Worm (Caenorhabditis elegans) whole organism, L1 larva: Measurements from ENCODE around the gene ugt-33.

Experiments
- C04F5.9 ChIP-seq: sonication (generic microtip); optimal IDR thresholded peaks from 2 replicates; lab custom pipeline; 2016; ENCODE audit warnings: missing genetic modification characterization, missing compliant biosample characterization
- Y116A8C.19 ChIP-seq: sonication (generic microtip); optimal IDR thresholded peaks from 2 replicates; lab custom pipeline; 2016; ENCODE audit warnings: missing compliant biosample characterization, missing genetic modification characterization, borderline replicate concordance
- aha-1 ChIP-seq: fragments of 150-350 bp; optimal IDR thresholded peaks from 2 replicates; lab custom pipeline; 2014; ENCODE audit warnings: missing biosample characterization, missing genetic modification characterization
- aly-2 ChIP-seq: fragments of 150-350 bp; optimal IDR thresholded peaks from 2 replicates; lab custom pipeline; 2014; ENCODE audit warnings: missing biosample characterization, missing genetic modification characterization
- ama-1 ChIP-seq: fragments of 150-350 bp; optimal IDR thresholded peaks from 2 replicates; lab custom pipeline; 2014
- ceh-63 ChIP-seq: fragments of 200-800 bp; sonication (Bioruptor generic); optimal IDR thresholded peaks from 2 replicates; lab custom pipeline; 2018; ENCODE audit warnings: mild to moderate bottlenecking, missing genetic modification characterization, missing compliant biosample characterization
- ceh-8 ChIP-seq: fragments of 200-800 bp; sonication (Bioruptor generic); optimal IDR thresholded peaks from 2 replicates; lab custom pipeline; 2018; ENCODE audit warnings: mild to moderate bottlenecking, missing genetic modification characterization, moderate library complexity, missing compliant biosample characterization
- ceh-90 ChIP-seq: sonication (generic microtip); optimal IDR thresholded peaks from 2 replicates; lab custom pipeline; 2016; ENCODE audit warnings: missing genetic modification characterization, missing compliant biosample characterization
- efl-1 ChIP-seq, 4 experiments: fragments of 150-350 bp; optimal IDR thresholded peaks in 3 of 4; peaks in 1 of 4; 1 replicate in 1 of 4; 2 replicates in 3 of 4; lab custom pipeline; 2014; ENCODE audit warnings: missing biosample characterization in 2 of 4, missing genetic modification characterization in 2 of 4, missing genetic modification reagents in 2 of 4
- egl-27 ChIP-seq, 2 experiments: fragments of 150-350 bp in 1 of 2; sonication (generic microtip); optimal IDR thresholded peaks; 3 replicates each; lab custom pipeline; 2017 to 2018; ENCODE audit warnings: missing biosample characterization in 2 of 2, missing genetic modification characterization in 2 of 2, missing genetic modification reagents in 2 of 2
- elt-2 ChIP-seq: sonication (generic microtip); optimal IDR thresholded peaks from 2 replicates; lab custom pipeline; 2016; ENCODE audit warnings: missing genetic modification characterization, mild to moderate bottlenecking, inconsistent platforms, missing compliant biosample characterization, missing genetic modification reagents
- ets-5 ChIP-seq: fragments of 200-800 bp; sonication (Bioruptor generic); IDR thresholded peaks from 2 replicates; pipeline ENCODE4 v1.3.6; 2022; ENCODE audit warnings: missing genetic modification characterization, missing compliant biosample characterization
- fkh-10 ChIP-seq: sonication (generic microtip); optimal IDR thresholded peaks from 2 replicates; lab custom pipeline; 2017; ENCODE audit warnings: missing biosample characterization, missing genetic modification reagents, missing genetic modification characterization
- fkh-4 ChIP-seq: sonication (generic microtip); optimal IDR thresholded peaks from 2 replicates; lab custom pipeline; 2016; ENCODE audit warnings: missing compliant biosample characterization, missing genetic modification characterization, borderline replicate concordance
- hlh-17 ChIP-seq: fragments of 200-800 bp; sonication (Bioruptor generic); optimal IDR thresholded peaks from 2 replicates; lab custom pipeline; 2018; ENCODE audit warnings: missing genetic modification characterization, mild to moderate bottlenecking, missing compliant biosample characterization, moderate library complexity, borderline replicate concordance
- hpl-2 ChIP-seq: fragments of 150-350 bp; optimal IDR thresholded peaks from 2 replicates; lab custom pipeline; 2014; ENCODE audit warnings: missing biosample characterization, missing genetic modification reagents, missing genetic modification characterization
- irx-1 ChIP-seq: sonication (generic microtip); optimal IDR thresholded peaks from 2 replicates; lab custom pipeline; 2016; ENCODE audit warnings: missing genetic modification characterization, missing compliant biosample characterization
- jun-1 ChIP-seq: fragments of 150-350 bp; optimal IDR thresholded peaks from 2 replicates; lab custom pipeline; 2014; ENCODE audit warnings: missing biosample characterization, missing genetic modification reagents, missing genetic modification characterization
- lin-15B ChIP-seq: fragments of 150-350 bp; sonication (generic microtip); optimal IDR thresholded peaks from 3 replicates; lab custom pipeline; 2014; ENCODE audit warnings: missing biosample characterization, missing genetic modification characterization
- lin-35 ChIP-seq, 2 experiments: fragments of 150-350 bp; optimal IDR thresholded peaks; 2 replicates each; lab custom pipeline; 2014; ENCODE audit warnings: missing biosample characterization in 2 of 2, missing genetic modification characterization in 2 of 2, missing genetic modification reagents in 2 of 2
- lin-39 ChIP-seq: fragments of 150-350 bp; optimal IDR thresholded peaks from 2 replicates; lab custom pipeline; 2014; ENCODE audit warnings: missing biosample characterization, missing genetic modification reagents, missing genetic modification characterization
- lir-3 ChIP-seq: sonication (generic microtip); optimal IDR thresholded peaks from 2 replicates; lab custom pipeline; 2016; ENCODE audit warnings: mild to moderate bottlenecking, missing genetic modification characterization, moderate library complexity, missing compliant biosample characterization; ENCODE audit not compliant: poor library complexity
- mab-9 ChIP-seq: fragments of 200-800 bp; sonication (Bioruptor generic); IDR thresholded peaks from 2 replicates; pipeline ENCODE4 v1.3.6; 2022; ENCODE audit warnings: missing genetic modification reagents, missing genetic modification characterization, missing compliant biosample characterization
- mdl-1 ChIP-seq, 2 experiments: fragments of 150-350 bp; optimal IDR thresholded peaks; 2 replicates each; lab custom pipeline; 2014 to 2017; ENCODE audit warnings: missing biosample characterization in 2 of 2, missing genetic modification characterization in 2 of 2, inconsistent platforms in 1 of 2
- mep-1 ChIP-seq: fragments of 150-350 bp; optimal IDR thresholded peaks from 2 replicates; lab custom pipeline; 2014; ENCODE audit warnings: missing biosample characterization, missing genetic modification characterization
- nhr-12 ChIP-seq: sonication (generic microtip); optimal IDR thresholded peaks from 2 replicates; lab custom pipeline; 2017; ENCODE audit warnings: missing biosample characterization, missing genetic modification characterization
- nhr-237 ChIP-seq: fragments of 150-350 bp; optimal IDR thresholded peaks from 2 replicates; lab custom pipeline; 2014; ENCODE audit warnings: missing biosample characterization, missing genetic modification characterization
- nhr-47 ChIP-seq: sonication (generic microtip); optimal IDR thresholded peaks from 2 replicates; lab custom pipeline; 2016; ENCODE audit warnings: mild to moderate bottlenecking, missing genetic modification characterization, moderate library complexity, missing compliant biosample characterization
- nhr-76 ChIP-seq: sonication (generic microtip); optimal IDR thresholded peaks from 2 replicates; lab custom pipeline; 2017; ENCODE audit warnings: missing biosample characterization, missing genetic modification characterization
- nhr-77 ChIP-seq: fragments of 150-350 bp; optimal IDR thresholded peaks from 2 replicates; lab custom pipeline; 2014; ENCODE audit warnings: missing biosample characterization, missing genetic modification characterization
- nhr-84 ChIP-seq: sonication (generic microtip); optimal IDR thresholded peaks from 2 replicates; lab custom pipeline; 2017; ENCODE audit warnings: missing biosample characterization, missing genetic modification characterization
- nhr-85 ChIP-seq: sonication (generic microtip); peaks from one replicate; lab custom pipeline; 2016; ENCODE audit warnings: missing genetic modification characterization, inconsistent platforms, missing compliant biosample characterization
- pag-3 ChIP-seq: sonication (generic microtip); optimal IDR thresholded peaks from 2 replicates; lab custom pipeline; 2017; ENCODE audit warnings: missing genetic modification characterization, mild to moderate bottlenecking, missing compliant biosample characterization, antibody characterized with exemption, borderline replicate concordance; ENCODE audit not compliant: insufficient read depth
- pax-3 ChIP-seq: fragments of 200-800 bp; sonication (Bioruptor generic); optimal IDR thresholded peaks from 2 replicates; lab custom pipeline; 2018; ENCODE audit warnings: mild to moderate bottlenecking, missing genetic modification characterization, moderate library complexity, missing compliant biosample characterization
- pqm-1 ChIP-seq: sonication (generic microtip); optimal IDR thresholded peaks from 3 replicates; lab custom pipeline; 2017; ENCODE audit warnings: missing biosample characterization, missing genetic modification characterization
- rnt-1 ChIP-seq: sonication (generic microtip); optimal IDR thresholded peaks from 2 replicates; lab custom pipeline; 2016; ENCODE audit warnings: mild to moderate bottlenecking, missing genetic modification characterization, moderate library complexity, missing compliant biosample characterization
- skn-1 ChIP-seq: fragments of 150-350 bp; optimal IDR thresholded peaks from 2 replicates; lab custom pipeline; 2014; ENCODE audit warnings: missing biosample characterization, missing genetic modification characterization
- snpc-4 ChIP-seq: fragments of 150-350 bp; optimal IDR thresholded peaks from 2 replicates; lab custom pipeline; 2014; ENCODE audit warnings: missing biosample characterization, missing genetic modification characterization
- sox-4 ChIP-seq: sonication (generic microtip); optimal IDR thresholded peaks from 2 replicates; lab custom pipeline; 2016; ENCODE audit warnings: missing genetic modification characterization, missing compliant biosample characterization
- sptf-1 ChIP-seq: fragments of 150-350 bp; optimal IDR thresholded peaks from 2 replicates; lab custom pipeline; 2014; ENCODE audit warnings: missing biosample characterization, missing genetic modification characterization
- sup-37 ChIP-seq: fragments of 200-800 bp; sonication (Bioruptor generic); optimal IDR thresholded peaks from 2 replicates; lab custom pipeline; 2018; ENCODE audit warnings: mild to moderate bottlenecking, missing genetic modification characterization, missing compliant biosample characterization
- swsn-7 ChIP-seq: sonication (generic microtip); optimal IDR thresholded peaks from 2 replicates; lab custom pipeline; 2016; ENCODE audit warnings: missing genetic modification characterization, missing compliant biosample characterization
- tlp-1 ChIP-seq: fragments of 150-350 bp; optimal IDR thresholded peaks from 2 replicates; lab custom pipeline; 2014; ENCODE audit warnings: missing biosample characterization, missing genetic modification characterization
- unc-130 ChIP-seq: fragments of 150-350 bp; optimal IDR thresholded peaks from 2 replicates; lab custom pipeline; 2017; ENCODE audit warnings: missing biosample characterization, missing genetic modification characterization, inconsistent platforms
- unc-62 ChIP-seq: fragments of 150-350 bp; optimal IDR thresholded peaks from 2 replicates; lab custom pipeline; 2014; ENCODE audit warnings: missing biosample characterization, missing genetic modification reagents, missing genetic modification characterization
- unc-98 ChIP-seq: fragments of 200-800 bp; sonication (Bioruptor generic); IDR thresholded peaks from 2 replicates; pipeline ENCODE4 v1.3.6; 2022; ENCODE audit warnings: missing genetic modification characterization, missing compliant biosample characterization
- xbp-1 ChIP-seq: sonication (generic microtip); optimal IDR thresholded peaks from 2 replicates; lab custom pipeline; 2016; ENCODE audit warnings: missing genetic modification characterization, missing compliant biosample characterization
- zag-1 ChIP-seq: fragments of 150-350 bp; optimal IDR thresholded peaks from 2 replicates; lab custom pipeline; 2014; ENCODE audit warnings: missing biosample characterization, missing genetic modification characterization
- zip-4 ChIP-seq: fragments of 200-800 bp; sonication (Bioruptor generic); optimal IDR thresholded peaks from 2 replicates; lab custom pipeline; 2018; ENCODE audit warnings: mild to moderate bottlenecking, missing genetic modification characterization, moderate library complexity, missing compliant biosample characterization

ugt-33 gene

ce11 chrV:10536095-10536691 is 43.0 kb downstream of the ugt-33 start, which contains the start of gene ppm-1.A (continued):
- TF ChIP-seq lin-15B (tag; lab: Kevin White, UChicago) (no peak), fkh-10 (GFP tag; lab: Kevin White, UChicago) (no peak), mdl-1 (tag; optimal IDR thresholded peaks at IDR 0.05; lab: Kevin White, UChicago) (peak in 1 of 2 experiments; percentile 22), nhr-237 (tag; lab: Kevin White, UChicago) (no peak), sup-37 (GFP tag; lab: Kevin White, UChicago) (no peak), lir-3 (tag; lab: Kevin White, UChicago) (peak; percentile 10), lin-35 (GFP tag; optimal IDR thresholded peaks at IDR 0.05; lab: Kevin White, UChicago) (peak in 1 of 2 experiments; percentile 44), lin-39 (no peak), zag-1 (tag; lab: Kevin White, UChicago) (no peak), skn-1 (peak; percentile 8), pax-3 (tag; lab: Kevin White, UChicago) (no peak), pag-3 (tag; lab: Kevin White, UChicago) (no peak), nhr-85 (peak; percentile 60)

DNA sequence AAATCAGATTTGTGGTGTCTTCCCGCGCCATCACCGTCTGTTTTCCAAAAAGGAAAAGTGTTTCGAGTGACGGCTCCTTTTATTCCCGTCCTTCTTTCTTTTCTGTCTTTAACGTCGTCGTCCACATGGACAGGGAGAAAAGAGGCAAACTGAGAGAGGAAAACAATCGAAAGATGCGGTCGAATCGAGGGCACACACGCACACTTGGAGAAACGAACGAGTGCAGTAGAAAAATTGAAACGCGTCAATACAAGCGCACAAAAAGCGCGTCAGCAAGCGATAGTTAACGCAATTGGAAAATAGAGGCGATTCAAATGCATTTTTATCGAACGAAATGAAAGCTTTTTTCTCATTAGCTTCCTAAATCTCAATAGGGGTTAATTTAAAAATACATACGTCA is 43.6 kb downstream of the ugt-33 start:
- peak; percentile 97 to 98 for TF ChIP-seq lin-35 (GFP tag; optimal IDR thresholded peaks at IDR 0.05; lab: Kevin White, UChicago)
- TF ChIP-seq mab-9: peak; percentile 83
- peak; percentile 94 for TF ChIP-seq swsn-7 (tag; lab: Kevin White, UChicago)
- no peak for TF ChIP-seq ceh-63 (GFP tag; lab: Kevin White, UChicago)
- peak; percentile 85 for TF ChIP-seq skn-1
- no peak for TF ChIP-seq ets-5 (GFP tag; lab: Robert Waterston, UW)
- peak; percentile 84 for TF ChIP-seq ama-1 (lab: Kevin White, UChicago)
- TF ChIP-seq unc-98 (GFP tag; lab: Robert Waterston, UW): no peak
- TF ChIP-seq C04F5.9 (tag; lab: Kevin White, UChicago): peak; percentile 69
- TF ChIP-seq ceh-90 (tag; lab: Kevin White, UChicago): peak; percentile 47
- no peak for TF ChIP-seq pag-3 (tag; lab: Kevin White, UChicago)
- TF ChIP-seq elt-2 (tag; lab: Kevin White, UChicago): peak; percentile 62
- peak; percentile 76 for TF ChIP-seq nhr-237 (tag; lab: Kevin White, UChicago)
- no peak for TF ChIP-seq nhr-84 (tag; lab: Kevin White, UChicago)
- no peak for TF ChIP-seq hpl-2
- TF ChIP-seq nhr-77 (tag; lab: Kevin White, UChicago): peak; percentile 90
- peak; percentile 79 for TF ChIP-seq sox-4 (tag; lab: Kevin White, UChicago)
- no peak for TF ChIP-seq unc-62 (GFP tag; lab: Kevin White, UChicago)
- peak; percentile 89 for TF ChIP-seq irx-1 (tag; lab: Kevin White, UChicago)
- peak; percentile 82 for TF ChIP-seq ceh-8
- peak; percentile 79 for TF ChIP-seq lin-15B (tag; lab: Kevin White, UChicago)
- peak; percentile 84 for TF ChIP-seq unc-130 (tag; lab: Kevin White, UChicago)
- peak; percentile 44 for TF ChIP-seq aha-1 (tag; lab: Kevin White, UChicago)
- TF ChIP-seq sptf-1 (tag; lab: Kevin White, UChicago): no peak
- TF ChIP-seq hlh-17 (GFP tag; lab: Kevin White, UChicago): no peak
- peak; percentile 96 for TF ChIP-seq nhr-47 (tag; lab: Kevin White, UChicago)
- TF ChIP-seq mep-1 (tag; lab: Kevin White, UChicago): peak; percentile 99
- peak; percentile 82 to 98 for TF ChIP-seq efl-1 (optimal IDR thresholded peaks at IDR 0.05; lab: Kevin White, UChicago)
- TF ChIP-seq efl-1 (GFP tag; optimal IDR thresholded peaks at IDR 0.05 in 1 of 2; lab: Kevin White, UChicago): peak; percentile 96 to 100
- TF ChIP-seq nhr-12: no peak
- no peak for TF ChIP-seq pqm-1 (tag; lab: Kevin White, UChicago)
- TF ChIP-seq rnt-1 (tag; lab: Kevin White, UChicago): peak; percentile 96
- TF ChIP-seq xbp-1 (tag; lab: Kevin White, UChicago): peak; percentile 94
- no peak for TF ChIP-seq nhr-76
- peak; percentile 71 for TF ChIP-seq fkh-4
- peak; percentile 74 for TF ChIP-seq zip-4 (GFP tag; lab: Kevin White, UChicago)
- peak; percentile 83 for TF ChIP-seq jun-1 (tag; lab: Kevin White, UChicago)
- peak; percentile 89 for TF ChIP-seq aly-2
- TF ChIP-seq egl-27 (tag; optimal IDR thresholded peaks at IDR 0.05; lab: Kevin White, UChicago): peak in 1 of 2 experiments; percentile 40
- TF ChIP-seq snpc-4 (tag; lab: Kevin White, UChicago): peak; percentile 88
- TF ChIP-seq tlp-1 (tag; lab: Kevin White, UChicago): no peak
- no peak for TF ChIP-seq Y116A8C.19 (tag; lab: Kevin White, UChicago)
